Worm (Caenorhabditis elegans) whole organism, mixed stage, embryonic: ENCODE results near the gene K07F5.7.

Source experiments
- elt-3 ChIP-seq: fragments of 150-350 bp; optimal IDR thresholded peaks from 2 replicates; lab custom pipeline; 2014; ENCODE audit warnings: missing biosample characterization, missing genetic modification characterization
- lin-32 ChIP-seq: fragments of 200-800 bp; sonication (Bioruptor generic); optimal IDR thresholded peaks from 2 replicates; lab custom pipeline; 2018; ENCODE audit warnings: mild to moderate bottlenecking, missing genetic modification characterization, missing compliant biosample characterization
- mab-5 ChIP-seq: fragments of 150-350 bp; optimal IDR thresholded peaks from 2 replicates; lab custom pipeline; 2014; ENCODE audit warnings: missing biosample characterization, missing genetic modification characterization
- unc-39 ChIP-seq: fragments of 150-350 bp; optimal IDR thresholded peaks from 2 replicates; lab custom pipeline; 2014; ENCODE audit warnings: missing biosample characterization, missing genetic modification characterization
- unc-62 ChIP-seq: fragments of 150-350 bp; optimal IDR thresholded peaks from 2 replicates; lab custom pipeline; 2014; ENCODE audit warnings: missing biosample characterization, missing genetic modification reagents, missing genetic modification characterization

DNA sequence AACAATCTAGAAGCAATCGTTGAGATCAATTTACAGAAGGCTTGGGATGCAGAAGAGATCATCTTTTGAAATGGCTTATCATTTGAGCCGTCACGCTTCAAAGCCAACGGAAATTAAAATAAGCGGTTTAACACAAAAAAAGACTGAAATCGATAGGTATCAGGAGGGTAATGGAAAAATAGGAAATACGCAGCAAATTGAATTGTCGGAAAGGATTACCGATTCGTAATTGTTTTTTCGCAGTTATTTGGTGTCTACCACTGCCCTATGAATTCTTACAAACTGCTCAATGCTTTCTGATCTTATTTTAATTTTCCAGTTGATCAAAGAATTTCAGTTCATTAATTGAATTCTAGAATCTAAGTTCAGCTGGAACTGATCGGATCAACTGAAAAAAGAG, 36.5 kb downstream of the K07F5.7 start:
- TF ChIP-seq mab-5 (tag; lab: Kevin White, UChicago) = no peak
- TF ChIP-seq elt-3 (tag; lab: Kevin White, UChicago) = no peak
- no peak for TF ChIP-seq lin-32 (GFP tag; lab: Kevin White, UChicago)
- TF ChIP-seq unc-39 (tag; lab: Kevin White, UChicago) = no peak
- no peak for TF ChIP-seq unc-62 (GFP tag; lab: Kevin White, UChicago)
